Fruit fly (Drosophila melanogaster): ENCODE measurements around the gene Tango4.

Gene Tango4

DNA sequence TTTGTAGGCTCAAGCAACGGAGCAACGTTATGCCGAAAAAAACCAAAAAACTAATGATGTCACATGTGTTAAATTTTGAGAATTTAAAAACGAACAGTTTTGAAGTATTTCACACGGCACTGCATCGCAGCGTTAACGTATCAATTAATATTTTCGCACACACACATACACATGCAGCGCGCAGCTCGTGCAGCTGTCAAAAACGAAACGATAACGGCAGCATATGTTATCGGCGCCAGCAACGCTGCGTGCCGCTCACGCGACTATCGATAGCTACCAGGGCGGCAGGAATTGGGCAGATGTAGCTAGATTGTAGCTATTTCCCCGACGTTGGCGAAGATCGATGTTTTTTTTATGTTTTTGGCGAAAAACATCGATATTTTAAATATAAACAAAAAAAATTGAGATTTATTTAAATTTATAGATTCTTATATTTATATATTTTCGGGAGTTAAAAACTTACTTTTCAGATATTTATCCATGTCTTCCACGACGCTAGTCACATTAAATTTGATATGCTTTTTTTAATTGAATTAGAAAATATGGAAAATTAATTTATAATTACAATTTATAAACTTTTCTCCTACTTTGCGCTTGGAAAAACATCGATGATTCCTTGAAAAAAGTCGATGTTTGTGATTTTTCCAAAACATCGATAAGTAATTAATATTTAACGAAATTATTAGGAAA lies 8.1 kb downstream of the Tango4 start, which contains the start of gene Usp7 (continued):
- TF ChIP-seq HLH54F (GFP tag; optimal IDR thresholded peaks at IDR 0.05) (no peak), Mes4 (GFP tag; optimal IDR thresholded peaks at IDR 0.05) (no peak), CG14014 (GFP tag; IDR thresholded peaks at IDR 0.05) (0 out of 2 replicates have a peak, but pooled peaks have one; percentile 11), pho (GFP tag; optimal IDR thresholded peaks at IDR 0.05) (no peak), Mrtf (GFP tag; IDR thresholded peaks at IDR 0.05) (no peak), CrebB (tag; optimal IDR thresholded peaks at IDR 0.05) (no peak), B-H2 (GFP tag; optimal IDR thresholded peaks at IDR 0.05) (peak; percentile 8), CG13424 (tag; optimal IDR thresholded peaks at IDR 0.05) (no peak), CG1529 (GFP tag; optimal IDR thresholded peaks at IDR 0.05) (no peak), cato (GFP tag; optimal IDR thresholded peaks at IDR 0.05; ENCODE audit: borderline replicate concordance) (no peak), peb (GFP tag; IDR thresholded peaks at IDR 0.05) (no peak), z (GFP tag; IDR thresholded peaks at IDR 0.05) (no peak), Hsf (GFP tag; optimal IDR thresholded peaks at IDR 0.05) (peak; percentile 1), sob (GFP tag; IDR thresholded peaks at IDR 0.05) (peak; percentile 50), corto (GFP tag; optimal IDR thresholded peaks at IDR 0.05) (no peak), MESR4 (GFP tag; optimal IDR thresholded peaks at IDR 0.05) (peak; percentile 60), bbx (GFP tag; IDR thresholded peaks at IDR 0.05; ENCODE audit: partially characterized antibody) (peak; percentile 97), CG34224 (GFP tag; IDR thresholded peaks at IDR 0.05; ENCODE audit: partially characterized antibody) (peak; percentile 91)

- TF ChIP-seq Dp (GFP tag; optimal IDR thresholded peaks at IDR 0.05): no peak
- peak; percentile 17; the same call in 1 of the 3 replicates for TF ChIP-seq row (GFP tag; IDR thresholded peaks at IDR 0.05)
Observed at dm6 chrX:12031400-12031799, 10.5 kb downstream of the Tango4 start, which contains the start of gene Cyp311a1. Gene Cyp311a1, minus strand, starts transcription at chrX:12031465.

dm6 chrX:12032136-12032682 lies 11.3 kb downstream of the Tango4 start, which contains the start of gene Cyp318a1:
Gene Cyp318a1, plus strand, starts transcription at chrX:12032632.
- TF ChIP-seq CG17612 (GFP tag; IDR thresholded peaks at IDR 0.05): peak; percentile 65; the same call in 1 of the 2 replicates
- no peak for TF ChIP-seq Taf1 (GFP tag; IDR thresholded peaks at IDR 0.05)
- peak; percentile 78 for TF ChIP-seq CG8290 (GFP tag; optimal IDR thresholded peaks at IDR 0.05)
- TF ChIP-seq CG8290 (tag; optimal IDR thresholded peaks at IDR 0.05): peak in 1 of 2 experiments; percentile 84
- no peak for TF ChIP-seq CG4360 (GFP tag; IDR thresholded peaks at IDR 0.05)

DNA sequence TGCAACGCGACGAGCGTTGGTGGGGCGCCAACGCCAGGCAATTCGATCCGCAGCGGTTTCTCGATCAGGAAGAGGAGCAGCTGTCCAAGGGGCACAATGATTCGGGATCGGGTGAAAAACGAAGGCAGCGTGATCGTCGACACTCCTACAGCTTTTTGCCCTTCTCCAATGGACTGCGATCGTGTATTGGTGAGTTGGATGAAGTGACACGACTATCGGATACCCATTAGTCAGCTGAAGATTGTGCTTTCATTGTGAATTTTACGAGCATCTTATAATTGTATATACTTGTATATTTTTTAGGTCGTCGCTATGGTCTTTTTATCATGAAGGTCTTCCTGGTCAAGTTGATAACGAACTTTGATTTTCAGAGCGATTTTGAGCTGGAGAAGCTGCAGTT lies 13.8 kb downstream of the Tango4 start:
- TF ChIP-seq Bgb (GFP tag; IDR thresholded peaks at IDR 0.05; ENCODE audit: partially characterized antibody) (0 out of 2 replicates have a peak, but pooled peaks have one; percentile 28), ranshi (GFP tag; IDR thresholded peaks at IDR 0.05) (no peak), sc (optimal IDR thresholded peaks at IDR 0.05) (no peak), sc (GFP tag; optimal IDR thresholded peaks at IDR 0.05) (no peak), CG43689 (GFP tag; IDR thresholded peaks at IDR 0.05) (no peak), D19B (GFP tag; optimal IDR thresholded peaks at IDR 0.05) (no peak), Hsf (GFP tag; optimal IDR thresholded peaks at IDR 0.05) (no peak), pan (optimal IDR thresholded peaks at IDR 0.05) (no peak), pan (GFP tag; optimal IDR thresholded peaks at IDR 0.05 in 1 of 2, IDR thresholded peaks at IDR 0.05 in 1 of 2) (no peak), CG11093 (GFP tag; IDR thresholded peaks at IDR 0.05) (no peak), Scr (GFP tag; IDR thresholded peaks at IDR 0.05; ENCODE audit: partially characterized antibody) (0 out of 2 replicates have a peak, but pooled peaks have one; percentile 24), Bdp1 (GFP tag; optimal IDR thresholded peaks at IDR 0.05) (no peak), CG8765 (GFP tag; IDR thresholded peaks at IDR 0.05) (no peak), CG10274 (GFP tag; optimal IDR thresholded peaks at IDR 0.05) (no peak), CG4328 (GFP tag; optimal IDR thresholded peaks at IDR 0.05) (no peak), CG16813 (GFP tag; IDR thresholded peaks at IDR 0.05; ENCODE audit: partially characterized antibody) (peak; percentile 42; the same call in 2 of the 3 replicates), CG7556 (GFP tag; optimal IDR thresholded peaks at IDR 0.05) (no peak), gcm (GFP tag; optimal IDR thresholded peaks at IDR 0.05) (no peak), pho (GFP tag; optimal IDR thresholded peaks at IDR 0.05) (no peak), nerfin-2 (GFP tag; IDR thresholded peaks at IDR 0.05; ENCODE audit: partially characterized antibody) (peak; percentile 62), CG7963 (GFP tag; IDR thresholded peaks at IDR 0.05; ENCODE audit: partially characterized antibody) (0 out of 3 replicates have a peak, but pooled peaks have one; percentile 44), Ptx1 (GFP tag; IDR thresholded peaks at IDR 0.05) (no peak)

Data from whole organism, embryonic.